Fruit fly (Drosophila melanogaster): Measurements from ENCODE around the gene CG15014.

CG15014 gene

dm6 chr3L:4288591-4289056 lies 33.4 kb downstream of the CG15014 start, which contains the start of gene Hexo1:
Gene Hexo1, plus strand, starts transcription at chr3L:4288641.
- TF ChIP-seq CG1620 (GFP tag; optimal IDR thresholded peaks at IDR 0.05) = no peak
- TF ChIP-seq cic (GFP tag; optimal IDR thresholded peaks at IDR 0.05) = peak; percentile 76
- no peak for TF ChIP-seq tj (GFP tag; optimal IDR thresholded peaks at IDR 0.05)
- peak; percentile 54 for TF ChIP-seq CG14711 (tag; optimal IDR thresholded peaks at IDR 0.05)
- no peak for TF ChIP-seq CG7045 (GFP tag; optimal IDR thresholded peaks at IDR 0.05)
- TF ChIP-seq CG5204 (GFP tag; optimal IDR thresholded peaks at IDR 0.05) = no peak
- TF ChIP-seq cnc (optimal IDR thresholded peaks at IDR 0.05) = no peak
- peak; percentile 6 for TF ChIP-seq Mnt (GFP tag; optimal IDR thresholded peaks at IDR 0.05)
- peak; percentile 68 for TF ChIP-seq CG12768 (GFP tag; optimal IDR thresholded peaks at IDR 0.05)
- peak; percentile 73 for TF ChIP-seq CG33017 (tag; optimal IDR thresholded peaks at IDR 0.05)
- peak; percentile 55 for TF ChIP-seq CG11617 (GFP tag; optimal IDR thresholded peaks at IDR 0.05)
- no peak for TF ChIP-seq toe (GFP tag; optimal IDR thresholded peaks at IDR 0.05)
- TF ChIP-seq Crg-1 (GFP tag; optimal IDR thresholded peaks at IDR 0.05) = no peak
- no peak for TF ChIP-seq ovo (GFP tag; optimal IDR thresholded peaks at IDR 0.05)
- no peak for TF ChIP-seq bab1 (GFP tag; optimal IDR thresholded peaks at IDR 0.05)
- TF ChIP-seq pad (GFP tag; optimal IDR thresholded peaks at IDR 0.05) = no peak
- no peak for TF ChIP-seq kay (GFP tag; ENCODE audit: borderline replicate concordance)
- TF ChIP-seq Clk (GFP tag; optimal IDR thresholded peaks at IDR 0.05) = no peak
- no peak for TF ChIP-seq Hr96 (GFP tag; optimal IDR thresholded peaks at IDR 0.05)
- peak; percentile 41 for TF ChIP-seq CG7101 (tag; optimal IDR thresholded peaks at IDR 0.05)

DNA sequence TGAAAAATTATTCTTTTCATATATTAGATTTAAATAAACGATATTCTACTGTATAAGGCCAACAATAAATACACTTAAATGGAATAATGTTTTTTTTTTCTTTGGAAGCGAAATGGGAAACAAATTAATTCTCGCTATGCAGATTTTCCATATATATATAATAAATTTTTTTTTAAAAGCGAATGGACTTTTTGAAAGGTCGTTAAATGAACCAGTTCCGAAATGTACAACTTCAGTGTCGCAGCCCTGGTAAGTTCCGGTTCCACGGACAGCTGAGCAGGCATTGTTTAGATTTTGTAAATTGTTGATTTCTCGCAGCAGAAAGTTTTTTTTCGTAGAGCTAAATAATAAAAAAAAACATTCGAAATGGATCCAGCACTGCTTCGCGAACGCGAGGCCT lies 35.3 kb downstream of the CG15014 start, which contains the start of gene TfIIEbeta:
Gene TfIIEbeta (plus strand): TSS at position 255 of the 400 bp plus-strand sequence.
- TF ChIP-seq CG14711 (tag; optimal IDR thresholded peaks at IDR 0.05) = peak; percentile 17
- peak; percentile 38 for TF ChIP-seq tj (GFP tag; optimal IDR thresholded peaks at IDR 0.05)
- no peak for TF ChIP-seq CG7045 (GFP tag; optimal IDR thresholded peaks at IDR 0.05)
- peak; percentile 14 for TF ChIP-seq bab1 (GFP tag; optimal IDR thresholded peaks at IDR 0.05)

dm6 chr3L:4283428-4284089 lies 38.5 kb downstream of the CG15014 start, which contains the start of the genes srw and CG1316:
Gene srw, minus strand, starts transcription at chr3L:4283478.
Gene CG1316, plus strand, starts transcription at chr3L:4283851.
- no peak for TF ChIP-seq CG5204 (GFP tag; optimal IDR thresholded peaks at IDR 0.05)
- no peak for TF ChIP-seq toe (GFP tag; optimal IDR thresholded peaks at IDR 0.05)
- TF ChIP-seq bab1 (GFP tag; optimal IDR thresholded peaks at IDR 0.05) = peak; percentile 53
- no peak for TF ChIP-seq CG33017 (tag; optimal IDR thresholded peaks at IDR 0.05)
- TF ChIP-seq CG14711 (tag; optimal IDR thresholded peaks at IDR 0.05) = no peak
- TF ChIP-seq cic (GFP tag; optimal IDR thresholded peaks at IDR 0.05) = no peak
- TF ChIP-seq Mnt (GFP tag; optimal IDR thresholded peaks at IDR 0.05) = peak; percentile 41
- peak; percentile 32 for TF ChIP-seq CG12768 (GFP tag; optimal IDR thresholded peaks at IDR 0.05)

DNA sequence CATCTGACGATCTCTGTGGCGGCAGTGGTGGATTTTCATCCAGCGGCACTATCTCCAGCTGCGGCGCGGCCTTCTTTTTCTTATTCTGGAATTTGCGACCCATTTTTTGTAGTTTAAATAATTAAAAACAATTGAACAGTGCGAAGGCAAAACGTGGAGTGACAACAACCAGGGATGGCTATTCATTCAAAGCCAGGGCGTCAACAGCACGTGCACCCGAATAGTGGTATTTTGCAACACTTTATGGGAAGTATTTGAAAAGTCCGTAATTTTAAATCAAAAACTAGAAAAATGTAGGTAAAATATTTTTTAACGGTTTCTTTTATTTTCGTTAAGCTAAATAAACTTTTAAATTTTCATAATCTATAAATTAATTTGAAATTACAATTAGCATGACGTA lies 39.4 kb downstream of the CG15014 start, which contains the start of gene CG11583:
Gene CG11583 (minus strand): TSS at position 191 of the 400 bp plus-strand sequence.
- TF ChIP-seq CG14711 (tag; optimal IDR thresholded peaks at IDR 0.05) (peak; percentile 53), Mnt (GFP tag; optimal IDR thresholded peaks at IDR 0.05) (peak; percentile 100), tj (GFP tag; optimal IDR thresholded peaks at IDR 0.05) (no peak), bab1 (GFP tag; optimal IDR thresholded peaks at IDR 0.05) (peak; percentile 21), pad (GFP tag; optimal IDR thresholded peaks at IDR 0.05) (peak; percentile 57), ovo (GFP tag; optimal IDR thresholded peaks at IDR 0.05) (peak; percentile 26), CG11617 (GFP tag; optimal IDR thresholded peaks at IDR 0.05) (no peak), CG33017 (tag; optimal IDR thresholded peaks at IDR 0.05) (peak; percentile 7), CG7101 (tag; optimal IDR thresholded peaks at IDR 0.05) (peak; percentile 72), cnc (optimal IDR thresholded peaks at IDR 0.05) (no peak), Hr96 (GFP tag; optimal IDR thresholded peaks at IDR 0.05) (no peak), CG7045 (GFP tag; optimal IDR thresholded peaks at IDR 0.05) (peak; percentile 19), Crg-1 (GFP tag; optimal IDR thresholded peaks at IDR 0.05) (peak; percentile 64), cic (GFP tag; optimal IDR thresholded peaks at IDR 0.05) (peak; percentile 24), toe (GFP tag; optimal IDR thresholded peaks at IDR 0.05) (peak; percentile 63), CG12768 (GFP tag; optimal IDR thresholded peaks at IDR 0.05) (peak; percentile 52), CG5204 (GFP tag; optimal IDR thresholded peaks at IDR 0.05) (no peak), kay (GFP tag; ENCODE audit: borderline replicate concordance) (no peak), Clk (GFP tag; optimal IDR thresholded peaks at IDR 0.05) (no peak), CG1620 (GFP tag; optimal IDR thresholded peaks at IDR 0.05) (peak; percentile 76)

dm6 chr3L:4277796-4278195 lies 44.3 kb downstream of the CG15014 start, which contains the start of gene Ctl1:
Gene Ctl1, plus strand, starts transcription at chr3L:4277962.
- TF ChIP-seq bab1 (GFP tag; optimal IDR thresholded peaks at IDR 0.05) (peak; percentile 23), ovo (GFP tag; optimal IDR thresholded peaks at IDR 0.05) (no peak)

dm6 chr3L:4272167-4272773 lies 49.8 kb downstream of the CG15014 start:
- TF ChIP-seq CG7045 (GFP tag; optimal IDR thresholded peaks at IDR 0.05) (no peak), tj (GFP tag; optimal IDR thresholded peaks at IDR 0.05) (no peak), CG33017 (tag; optimal IDR thresholded peaks at IDR 0.05) (no peak)
